Worm (Caenorhabditis elegans): ENCODE results near the gene Y53C12A.6.

Y53C12A.6 gene

DNA sequence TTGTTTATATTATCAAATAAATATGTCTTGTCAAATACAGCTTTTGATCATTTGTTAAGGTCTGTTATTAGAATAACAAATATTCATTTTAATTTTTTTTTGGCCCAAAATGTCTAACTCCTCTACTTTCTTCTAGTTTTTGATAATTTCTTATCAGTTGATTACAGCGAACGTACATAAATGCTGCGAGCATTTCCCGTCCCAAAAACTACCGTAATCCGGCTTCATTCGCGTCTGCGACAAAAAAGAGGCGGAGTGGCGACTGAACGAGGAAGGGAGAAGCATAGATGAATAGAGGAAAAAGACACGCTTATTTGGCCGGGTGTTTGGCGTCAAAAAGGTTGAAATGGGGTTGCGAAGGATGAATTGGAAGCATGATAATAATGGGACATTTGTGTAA is 22.7 kb upstream of the Y53C12A.6 start (continued):
- TF ChIP-seq nhr-102 (tag; optimal IDR thresholded peaks at IDR 0.05) (peak; percentile 29), nhr-42 (GFP tag; IDR thresholded peaks at IDR 0.05) (no peak)

DNA sequence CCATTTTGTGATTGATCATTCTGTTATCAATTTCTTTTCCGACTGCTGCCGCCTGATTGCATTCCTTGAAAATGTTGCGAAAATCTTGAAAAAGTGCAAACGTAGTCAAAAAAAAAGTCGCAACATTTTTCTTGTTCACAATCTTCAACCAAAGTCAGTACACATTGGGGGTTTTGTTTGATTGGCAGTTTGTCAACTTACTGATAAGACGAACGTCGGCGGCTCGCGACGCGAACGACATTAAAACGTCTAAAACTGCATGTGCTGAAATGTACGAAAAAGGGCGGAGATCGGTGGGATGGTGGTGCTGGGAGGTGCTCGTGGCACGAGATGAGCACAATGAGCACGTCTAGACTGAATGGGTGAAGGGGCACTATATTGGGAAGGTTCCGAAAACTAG is 21.0 kb upstream of the Y53C12A.6 start:
- TF ChIP-seq dmd-8 (GFP tag; IDR thresholded peaks at IDR 0.05) (no peak), F44E2.7 (GFP tag; IDR thresholded peaks at IDR 0.05) (no peak), snpc-4 (tag; optimal IDR thresholded peaks at IDR 0.05) (no peak), hif-1 (tag; optimal IDR thresholded peaks at IDR 0.05) (no peak), set-16 (GFP tag; IDR thresholded peaks at IDR 0.05) (peak; percentile 37; the same call in 1 of the 2 replicates), ctbp-1 (GFP tag; IDR thresholded peaks at IDR 0.05) (no peak), lin-38 (GFP tag; IDR thresholded peaks at IDR 0.05) (peak; percentile 48; the same call in 1 of the 2 replicates), php-3 (GFP tag; IDR thresholded peaks at IDR 0.05) (peak; percentile 92), sdz-12 (GFP tag; optimal IDR thresholded peaks at IDR 0.05) (no peak), dve-1 (tag; optimal IDR thresholded peaks at IDR 0.05; ENCODE audit: insufficient read depth) (peak; percentile 88), hlh-30 (tag; optimal IDR thresholded peaks at IDR 0.05; ENCODE audit: insufficient read depth) (peak; percentile 73), F37D6.2 (tag; optimal IDR thresholded peaks at IDR 0.05) (no peak), D1046.2 (GFP tag; IDR thresholded peaks at IDR 0.05) (no peak), R02D3.7 (tag; optimal IDR thresholded peaks at IDR 0.05) (no peak), nhr-25 (tag; optimal IDR thresholded peaks at IDR 0.05; ENCODE audit: borderline replicate concordance, insufficient read depth) (no peak), pha-4 (GFP tag; IDR thresholded peaks at IDR 0.05) (0 out of 2 replicates have a peak, but pooled peaks have one; percentile 36), pha-4 (tag; optimal IDR thresholded peaks at IDR 0.05) (no peak), F26F4.8 (GFP tag; conservative IDR thresholded peaks at IDR 0.05) (no peak), mdt-29 (GFP tag; IDR thresholded peaks at IDR 0.05) (no peak), lir-3 (tag; optimal IDR thresholded peaks at IDR 0.05) (no peak), gei-8 (GFP tag; optimal IDR thresholded peaks at IDR 0.05) (peak; percentile 56), F10B5.3 (tag; optimal IDR thresholded peaks at IDR 0.05) (no peak), skn-1 (tag; optimal IDR thresholded peaks at IDR 0.05) (no peak), zfp-3 (GFP tag; conservative IDR thresholded peaks at IDR 0.05) (0 out of 2 replicates have a peak, but pooled peaks have one; percentile 25), nhr-41 (GFP tag; IDR thresholded peaks at IDR 0.05) (no peak), lin-1 (GFP tag; IDR thresholded peaks at IDR 0.05) (peak; percentile 83; the same call in 1 of the 2 replicates), nhr-48 (tag; optimal IDR thresholded peaks at IDR 0.05) (peak; percentile 14), lim-7 (GFP tag; IDR thresholded peaks at IDR 0.05) (peak; percentile 49; the same call in 1 of the 2 replicates), ceh-44 (GFP tag; IDR thresholded peaks at IDR 0.05) (no peak), Y5F2A.4 (GFP tag; optimal IDR thresholded peaks at IDR 0.05) (no peak), egl-27 (tag; optimal IDR thresholded peaks at IDR 0.05) (no peak), ceh-20 (GFP tag; IDR thresholded peaks at IDR 0.05) (no peak), nhr-42 (GFP tag; IDR thresholded peaks at IDR 0.05) (0 out of 2 replicates have a peak, but pooled peaks have one; percentile 45), ZK337.2 (GFP tag; IDR thresholded peaks at IDR 0.05) (no peak), ceh-32 (tag; optimal IDR thresholded peaks at IDR 0.05; ENCODE audit: poor library complexity) (no peak), dpl-1 (GFP tag; optimal IDR thresholded peaks at IDR 0.05) (no peak), tra-1 (GFP tag; IDR thresholded peaks at IDR 0.05) (peak; percentile 90), zag-1 (tag; optimal IDR thresholded peaks at IDR 0.05) (no peak), mep-1 (tag; optimal IDR thresholded peaks at IDR 0.05) (peak; percentile 31), madf-5 (GFP tag; IDR thresholded peaks at IDR 0.05) (no peak), mes-2 (tag; optimal IDR thresholded peaks at IDR 0.05; ENCODE audit: poor library complexity, severe bottlenecking) (peak; percentile 5), nhr-11 (tag; optimal IDR thresholded peaks at IDR 0.05) (no peak), egl-43 (GFP tag; IDR thresholded peaks at IDR 0.05) (peak; percentile 61; the same call in 1 of the 2 replicates), tag-97 (GFP tag; IDR thresholded peaks at IDR 0.05) (no peak), Y105C5A.15 (GFP tag; IDR thresholded peaks at IDR 0.05) (peak; percentile 53; the same call in 1 of the 2 replicates), ama-1 (optimal IDR thresholded peaks at IDR 0.05) (peak; percentile 65), daf-12 (tag; optimal IDR thresholded peaks at IDR 0.05) (no peak), nhr-6 (tag; optimal IDR thresholded peaks at IDR 0.05) (peak; percentile 25)
